Worm (Caenorhabditis elegans) whole organism, L4 larva: Measurements from ENCODE around the gene srp-2.

ENCODE experiments used
- F37D6.2 ChIP-seq: sonication (generic microtip); optimal IDR thresholded peaks from 2 replicates; lab custom pipeline; 2016; ENCODE audit warnings: mild to moderate bottlenecking, missing genetic modification characterization, missing compliant biosample characterization
- F49E8.2 ChIP-seq: sonication (generic microtip); optimal IDR thresholded peaks from 2 replicates; lab custom pipeline; 2016; ENCODE audit warnings: missing compliant biosample characterization, mild to moderate bottlenecking, missing genetic modification characterization, borderline replicate concordance
- R02D3.7 ChIP-seq: fragments of 150-350 bp; sonication (generic microtip); optimal IDR thresholded peaks from 3 replicates; lab custom pipeline; 2014; ENCODE audit warnings: missing biosample characterization, missing genetic modification characterization
- T26A8.4 ChIP-seq: fragments of 200-800 bp; sonication (Bioruptor generic); IDR thresholded peaks from 2 replicates; pipeline ENCODE4 v1.3.6; 2022; ENCODE audit warnings: missing genetic modification characterization, missing compliant biosample characterization
- aha-1 ChIP-seq: fragments of 150-350 bp; peaks from one replicate; lab custom pipeline; 2014; ENCODE audit warnings: missing biosample characterization, missing genetic modification characterization
- ceh-20 ChIP-seq: fragments of 200-800 bp; sonication (Bioruptor generic); IDR thresholded peaks from 2 replicates; pipeline ENCODE4 v1.3.6; 2022; ENCODE audit warnings: missing genetic modification reagents, missing genetic modification characterization, missing compliant biosample characterization
- ceh-44 ChIP-seq: fragments of 200-800 bp; sonication (Bioruptor generic); IDR thresholded peaks from 2 replicates; pipeline ENCODE4 v1.3.6; 2022; ENCODE audit warnings: missing genetic modification reagents, missing genetic modification characterization, missing compliant biosample characterization
- daf-12 ChIP-seq: fragments of 150-350 bp; optimal IDR thresholded peaks from 2 replicates; lab custom pipeline; 2014; ENCODE audit warnings: missing biosample characterization, missing genetic modification reagents, missing genetic modification characterization
- daf-16 ChIP-seq, 3 experiments: sonication (generic microtip); optimal IDR thresholded peaks; 2 replicates each; lab custom pipeline; 2016 to 2017; ENCODE audit warnings: missing genetic modification characterization in 3 of 3, missing genetic modification reagents in 3 of 3, mild to moderate bottlenecking in 2 of 3, missing compliant biosample characterization in 2 of 3, missing biosample characterization in 1 of 3, moderate library complexity in 1 of 3
- daf-19 ChIP-seq: fragments of 200-800 bp; sonication (Bioruptor generic); conservative IDR thresholded peaks from 2 replicates; pipeline ENCODE4 v1.3.6; 2022; ENCODE audit warnings: missing genetic modification characterization, missing compliant biosample characterization
- dmd-6 ChIP-seq: fragments of 200-800 bp; sonication (Bioruptor generic); IDR thresholded peaks from 2 replicates; pipeline ENCODE4 v1.3.6; 2022; ENCODE audit warnings: missing genetic modification reagents, missing genetic modification characterization, missing compliant biosample characterization
- dpl-1 ChIP-seq: fragments of 150-350 bp; optimal IDR thresholded peaks from 2 replicates; lab custom pipeline; 2014; ENCODE audit warnings: missing biosample characterization, missing genetic modification reagents, missing genetic modification characterization
- duxl-1 ChIP-seq: sonication (generic microtip); optimal IDR thresholded peaks from 2 replicates; lab custom pipeline; 2016; ENCODE audit warnings: mild to moderate bottlenecking, missing genetic modification characterization, moderate library complexity, missing compliant biosample characterization; ENCODE audit not compliant: poor library complexity
- dve-1 ChIP-seq: sonication (generic microtip); optimal IDR thresholded peaks from 2 replicates; lab custom pipeline; 2017; ENCODE audit warnings: antibody characterized with exemption, mild to moderate bottlenecking, missing genetic modification characterization, missing compliant biosample characterization; ENCODE audit not compliant: insufficient read depth
- hif-1 ChIP-seq, 2 experiments: sonication (generic microtip); optimal IDR thresholded peaks; 2 replicates each; lab custom pipeline; 2016 to 2017; ENCODE audit warnings: missing compliant biosample characterization in 2 of 2, missing genetic modification characterization in 2 of 2, missing genetic modification reagents in 2 of 2, missing genotype in 2 of 2, mild to moderate bottlenecking in 1 of 2
- hlh-11 ChIP-seq: fragments of 200-800 bp; sonication (Bioruptor generic); optimal IDR thresholded peaks from 2 replicates; lab custom pipeline; 2018; ENCODE audit warnings: mild to moderate bottlenecking, missing genetic modification characterization, missing compliant biosample characterization
- hlh-30 ChIP-seq: sonication (generic microtip); optimal IDR thresholded peaks from 2 replicates; lab custom pipeline; 2017; ENCODE audit warnings: antibody characterized with exemption, mild to moderate bottlenecking, missing genetic modification characterization, missing compliant biosample characterization; ENCODE audit not compliant: insufficient read depth
- hmg-1.1 ChIP-seq: fragments of 200-800 bp; sonication (Bioruptor generic); IDR thresholded peaks from 2 replicates; pipeline ENCODE4 v1.3.6; 2022; ENCODE audit warnings: missing genetic modification reagents, missing genetic modification characterization, missing compliant biosample characterization
- jun-1 ChIP-seq: fragments of 150-350 bp; optimal IDR thresholded peaks from 2 replicates; lab custom pipeline; 2014; ENCODE audit warnings: missing biosample characterization, missing genetic modification reagents, missing genetic modification characterization
- lin-13 ChIP-seq: fragments of 150-350 bp; optimal IDR thresholded peaks from 2 replicates; lab custom pipeline; 2014; ENCODE audit warnings: missing biosample characterization, missing genetic modification reagents, missing genetic modification characterization
- lin-15B ChIP-seq: fragments of 150-350 bp; sonication (generic microtip); optimal IDR thresholded peaks from 3 replicates; lab custom pipeline; 2014; ENCODE audit warnings: missing biosample characterization, missing genetic modification characterization
- lin-38 ChIP-seq: fragments of 200-800 bp; sonication (Bioruptor generic); IDR thresholded peaks from 2 replicates; pipeline ENCODE4 v1.3.6; 2022; ENCODE audit warnings: missing genetic modification reagents, missing genetic modification characterization, missing compliant biosample characterization
- lir-3 ChIP-seq: sonication (generic microtip); optimal IDR thresholded peaks from 2 replicates; lab custom pipeline; 2016; ENCODE audit warnings: mild to moderate bottlenecking, missing genetic modification characterization, missing compliant biosample characterization
- lsy-2 ChIP-seq, 2 experiments: fragments of 150-350 bp in 1 of 2; sonication (generic microtip) in 1 of 2; optimal IDR thresholded peaks; 2 replicates each; lab custom pipeline; 2014 to 2017; ENCODE audit warnings: missing biosample characterization in 2 of 2, missing genetic modification characterization in 2 of 2
- madf-5 ChIP-seq, 2 experiments: fragments of 200-800 bp; sonication (Bioruptor generic); IDR thresholded peaks; 2 replicates each; pipeline ENCODE4 v1.3.6; 2022; ENCODE audit warnings: missing compliant biosample characterization in 2 of 2, missing genetic modification characterization in 2 of 2
- mdl-1 ChIP-seq, 2 experiments: fragments of 150-350 bp in 1 of 2; sonication (generic microtip) in 1 of 2; optimal IDR thresholded peaks; 2 replicates each; lab custom pipeline; 2014 to 2017; ENCODE audit warnings: missing biosample characterization in 2 of 2, missing genetic modification characterization in 2 of 2
- mdt-29 ChIP-seq: fragments of 200-800 bp; sonication (Bioruptor generic); IDR thresholded peaks from 2 replicates; pipeline ENCODE4 v1.3.6; 2022; ENCODE audit warnings: missing genetic modification reagents, missing genetic modification characterization, missing compliant biosample characterization
- mep-1 ChIP-seq: fragments of 150-350 bp; sonication (generic microtip); optimal IDR thresholded peaks from 3 replicates; lab custom pipeline; 2014; ENCODE audit warnings: missing biosample characterization, missing genetic modification characterization
- mes-2 ChIP-seq: sonication (generic microtip); optimal IDR thresholded peaks from 2 replicates; lab custom pipeline; 2016; ENCODE audit warnings: missing genotype, mild to moderate bottlenecking, missing genetic modification characterization, missing compliant biosample characterization; ENCODE audit not compliant: poor library complexity, severe bottlenecking
- nhr-102 ChIP-seq: sonication (generic microtip); optimal IDR thresholded peaks from 2 replicates; lab custom pipeline; 2016; ENCODE audit warnings: mild to moderate bottlenecking, missing genetic modification characterization, moderate library complexity, missing compliant biosample characterization
- nhr-11 ChIP-seq: fragments of 150-350 bp; optimal IDR thresholded peaks from 2 replicates; lab custom pipeline; 2014; ENCODE audit warnings: missing biosample characterization, missing genetic modification characterization
- nhr-25 ChIP-seq: sonication (generic microtip); optimal IDR thresholded peaks from 2 replicates; lab custom pipeline; 2017; ENCODE audit warnings: missing genetic modification characterization, mild to moderate bottlenecking, missing compliant biosample characterization, antibody characterized with exemption, moderate library complexity, borderline replicate concordance; ENCODE audit not compliant: insufficient read depth
- nhr-42 ChIP-seq: fragments of 200-800 bp; sonication (Bioruptor generic); IDR thresholded peaks from 2 replicates; pipeline ENCODE4 v1.3.6; 2022; ENCODE audit warnings: missing genetic modification characterization, missing compliant biosample characterization
- nhr-6 ChIP-seq: fragments of 150-350 bp; optimal IDR thresholded peaks from 2 replicates; lab custom pipeline; 2014; ENCODE audit warnings: missing biosample characterization, missing genetic modification characterization
- nhr-77 ChIP-seq: fragments of 150-350 bp; optimal IDR thresholded peaks from 2 replicates; lab custom pipeline; 2014; ENCODE audit warnings: missing biosample characterization, missing genetic modification characterization
- pha-4 ChIP-seq, 2 experiments: fragments of 150-350 bp in 1 of 2; fragments of 200-800 bp in 1 of 2; sonication (Bioruptor generic) in 1 of 2; IDR thresholded peaks in 1 of 2; optimal IDR thresholded peaks in 1 of 2; 2 replicates each; pipeline versions ENCODE4 v1.3.6 to Lab custom; 2014 to 2022; ENCODE audit warnings: missing genetic modification characterization in 2 of 2, missing genetic modification reagents in 2 of 2, missing biosample characterization in 1 of 2, missing compliant biosample characterization in 1 of 2
- php-3 ChIP-seq: fragments of 200-800 bp; sonication (Bioruptor generic); IDR thresholded peaks from 2 replicates; pipeline ENCODE4 v1.3.6; 2022; ENCODE audit warnings: missing genetic modification reagents, missing genetic modification characterization, missing compliant biosample characterization
- rbr-2 ChIP-seq: sonication (generic microtip); optimal IDR thresholded peaks from 2 replicates; lab custom pipeline; 2016; ENCODE audit warnings: missing genotype, missing genetic modification characterization, missing compliant biosample characterization
- sdz-12 ChIP-seq: fragments of 200-800 bp; sonication (Bioruptor generic); optimal IDR thresholded peaks from 2 replicates; lab custom pipeline; 2018; ENCODE audit warnings: mild to moderate bottlenecking, missing genetic modification characterization, missing compliant biosample characterization
- skn-1 ChIP-seq: fragments of 150-350 bp; optimal IDR thresholded peaks from 2 replicates; lab custom pipeline; 2014; ENCODE audit warnings: missing biosample characterization, missing genetic modification characterization
- spr-1 ChIP-seq: sonication (generic microtip); optimal IDR thresholded peaks from 2 replicates; lab custom pipeline; 2016; ENCODE audit warnings: mild to moderate bottlenecking, missing genetic modification characterization, missing compliant biosample characterization
- tra-1 ChIP-seq: fragments of 200-800 bp; sonication (Bioruptor generic); IDR thresholded peaks from 2 replicates; pipeline ENCODE4 v1.3.6; 2022; ENCODE audit warnings: missing genetic modification reagents, missing genetic modification characterization, missing compliant biosample characterization
- unc-130 ChIP-seq: sonication (generic microtip); optimal IDR thresholded peaks from 2 replicates; lab custom pipeline; 2016; ENCODE audit warnings: missing genetic modification reagents, missing genetic modification characterization, missing compliant biosample characterization
- unc-62 ChIP-seq, 3 experiments: fragments of 150-350 bp in 1 of 3; sonication (generic microtip); optimal IDR thresholded peaks in 2 of 3; peaks in 1 of 3; 1 replicate in 1 of 3; 2 replicates in 2 of 3; lab custom pipeline; 2014 to 2017; ENCODE audit warnings: missing biosample characterization in 3 of 3, missing genetic modification characterization in 3 of 3, missing genetic modification reagents in 3 of 3, missing genotype in 1 of 3
- zag-1 ChIP-seq: fragments of 150-350 bp; optimal IDR thresholded peaks from 2 replicates; lab custom pipeline; 2014; ENCODE audit warnings: missing biosample characterization, missing genetic modification characterization
- zfp-3 ChIP-seq: fragments of 200-800 bp; sonication (Bioruptor generic); conservative IDR thresholded peaks from 2 replicates; pipeline ENCODE4 v1.3.6; 2022; ENCODE audit warnings: missing genetic modification reagents, missing genetic modification characterization, missing compliant biosample characterization
- zip-2 ChIP-seq: fragments of 150-350 bp; optimal IDR thresholded peaks from 2 replicates; lab custom pipeline; 2014; ENCODE audit warnings: missing biosample characterization, missing genetic modification characterization
- ztf-7 ChIP-seq: fragments of 150-350 bp; optimal IDR thresholded peaks from 2 replicates; lab custom pipeline; 2014; ENCODE audit warnings: missing biosample characterization, missing genetic modification characterization

The srp-2 gene

DNA sequence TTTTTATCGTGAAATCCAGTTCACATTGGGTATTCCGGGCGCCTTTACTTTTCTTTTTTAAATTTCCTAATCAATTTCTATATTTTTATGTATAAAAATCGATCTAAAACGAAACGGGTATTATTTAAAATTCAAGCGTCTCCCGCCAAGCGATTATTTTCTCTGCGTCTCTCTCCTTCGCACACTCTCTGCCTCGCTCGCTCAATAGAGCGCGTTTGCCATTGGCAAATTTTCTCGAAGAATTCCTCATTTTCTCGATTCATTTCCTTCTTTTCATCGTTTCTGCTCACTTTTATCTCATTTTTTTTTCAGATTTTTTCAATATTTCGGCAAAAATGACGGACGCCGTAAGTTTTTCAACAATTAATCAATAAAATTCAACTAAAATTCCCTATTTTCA lies 10.8 kb downstream of the srp-2 start, which contains the start of gene sti-1:
sti-1 (plus strand) TSS at position 263 of the 400 bp plus-strand sequence.
- TF ChIP-seq zag-1 (no peak), mes-2 (tag; lab: Kevin White, UChicago) (peak; percentile 89), daf-12 (tag; lab: Kevin White, UChicago) (no peak), dpl-1 (GFP tag; lab: Kevin White, UChicago) (peak; percentile 96), dve-1 (peak; percentile 81), F49E8.2 (peak; percentile 26), unc-62 (GFP tag; optimal IDR thresholded peaks at IDR 0.05 in 1 of 2; lab: Kevin White, UChicago) (no peak), unc-62 (tag; optimal IDR thresholded peaks at IDR 0.05; lab: Kevin White, UChicago) (no peak), lin-38 (GFP tag; lab: Robert Waterston, UW) (peak; percentile 98), T26A8.4 (GFP tag; lab: Robert Waterston, UW) (peak; percentile 55; the same call in 1 of the 2 replicates), nhr-77 (tag; lab: Kevin White, UChicago) (peak; percentile 95), F37D6.2 (tag; lab: Kevin White, UChicago) (peak; percentile 17), hlh-30 (tag; lab: Kevin White, UChicago) (peak; percentile 75), madf-5 (GFP tag; IDR thresholded peaks at IDR 0.05; lab: Robert Waterston, UW) (no peak), sdz-12 (no peak), nhr-42 (GFP tag; lab: Robert Waterston, UW) (peak; percentile 69; the same call in 1 of the 2 replicates), pha-4 (GFP tag; IDR thresholded peaks at IDR 0.05; lab: Robert Waterston, UW) (peak; percentile 63; the same call in 1 of the 2 replicates), pha-4 (tag; optimal IDR thresholded peaks at IDR 0.05; lab: Kevin White, UChicago) (peak; percentile 52), dmd-6 (GFP tag; lab: Robert Waterston, UW) (peak; percentile 30; the same call in 1 of the 2 replicates), lin-13 (GFP tag; lab: Kevin White, UChicago) (peak; percentile 70), mdl-1 (tag; optimal IDR thresholded peaks at IDR 0.05; lab: Kevin White, UChicago) (peak in 1 of 2 experiments; percentile 54), ztf-7 (tag; lab: Kevin White, UChicago) (peak; percentile 79), nhr-6 (tag; lab: Kevin White, UChicago) (peak; percentile 67), lir-3 (tag; lab: Kevin White, UChicago) (no peak), daf-19 (GFP tag; lab: Robert Waterston, UW) (no peak), mdt-29 (no peak), hmg-1.1 (GFP tag; lab: Robert Waterston, UW) (peak; percentile 72), nhr-102 (tag; lab: Kevin White, UChicago) (peak; percentile 60), php-3 (GFP tag; lab: Robert Waterston, UW) (no peak), ceh-44 (GFP tag; lab: Robert Waterston, UW) (no peak), zip-2 (no peak), mep-1 (tag; lab: Kevin White, UChicago) (peak; percentile 80), nhr-11 (tag; lab: Kevin White, UChicago) (peak; percentile 66), lin-15B (tag; lab: Kevin White, UChicago) (peak; percentile 51), jun-1 (tag; lab: Kevin White, UChicago) (peak; percentile 32), unc-130 (no peak), lsy-2 (tag; optimal IDR thresholded peaks at IDR 0.05; lab: Kevin White, UChicago) (peak in 1 of 2 experiments; percentile 90), nhr-25 (tag; lab: Kevin White, UChicago) (peak; percentile 69), hif-1 (tag; optimal IDR thresholded peaks at IDR 0.05; lab: Kevin White, UChicago) (peak in 1 of 2 experiments; percentile 41), daf-16 (GFP tag; optimal IDR thresholded peaks at IDR 0.05; lab: Kevin White, UChicago) (no peak), daf-16 (tag; optimal IDR thresholded peaks at IDR 0.05; lab: Kevin White, UChicago) (peak; percentile 20), zfp-3 (GFP tag; lab: Robert Waterston, UW) (0 out of 2 replicates have a peak, but pooled peaks have one; percentile 47), ceh-20 (GFP tag; lab: Robert Waterston, UW) (peak; percentile 55; the same call in 1 of the 2 replicates), rbr-2 (tag; lab: Kevin White, UChicago) (peak; percentile 68), spr-1 (peak; percentile 15), duxl-1 (tag; lab: Kevin White, UChicago) (peak; percentile 81), aha-1 (tag; lab: Kevin White, UChicago) (peak; percentile 88), R02D3.7 (tag; lab: Kevin White, UChicago) (no peak), tra-1 (GFP tag; lab: Robert Waterston, UW) (0 out of 2 replicates have a peak, but pooled peaks have one; percentile 40), hlh-11 (peak; percentile 60), skn-1 (tag; lab: Kevin White, UChicago) (no peak)
